Worm (Caenorhabditis elegans) whole organism, L1 larva: Measurements from ENCODE around the gene C01G12.3.

Experiments used
- C16A3.4 ChIP-seq: fragments of 150-350 bp; optimal IDR thresholded peaks from 2 replicates; lab custom pipeline; 2014; ENCODE audit warnings: missing biosample characterization, missing genetic modification characterization
- C34B4.2 ChIP-seq: sonication (generic microtip); optimal IDR thresholded peaks from 2 replicates; lab custom pipeline; 2017; ENCODE audit warnings: mild to moderate bottlenecking, missing genetic modification characterization, missing compliant biosample characterization
- F16B12.6 ChIP-seq: fragments of 150-350 bp; optimal IDR thresholded peaks from 2 replicates; lab custom pipeline; 2014; ENCODE audit warnings: missing biosample characterization, missing genetic modification characterization
- Y116A8C.19 ChIP-seq: sonication (generic microtip); optimal IDR thresholded peaks from 2 replicates; lab custom pipeline; 2016; ENCODE audit warnings: missing compliant biosample characterization, missing genetic modification characterization, borderline replicate concordance
- aly-2 ChIP-seq: fragments of 150-350 bp; optimal IDR thresholded peaks from 2 replicates; lab custom pipeline; 2014; ENCODE audit warnings: missing biosample characterization, missing genetic modification characterization
- blmp-1 ChIP-seq: fragments of 150-350 bp; optimal IDR thresholded peaks from 2 replicates; lab custom pipeline; 2014; ENCODE audit warnings: missing biosample characterization, missing genetic modification characterization
- ceh-88 ChIP-seq: fragments of 200-800 bp; sonication (Bioruptor generic); IDR thresholded peaks from 2 replicates; pipeline ENCODE4 v1.3.6; 2022; ENCODE audit warnings: missing genetic modification characterization, missing compliant biosample characterization
- ceh-90 ChIP-seq: sonication (generic microtip); optimal IDR thresholded peaks from 2 replicates; lab custom pipeline; 2016; ENCODE audit warnings: missing genetic modification characterization, missing compliant biosample characterization
- ces-1 ChIP-seq: fragments of 150-350 bp; optimal IDR thresholded peaks from 2 replicates; lab custom pipeline; 2014; ENCODE audit warnings: missing biosample characterization, missing genetic modification reagents, missing genetic modification characterization
- dpl-1 ChIP-seq, 3 experiments: fragments of 150-350 bp in 2 of 3; sonication (generic microtip) in 1 of 3; optimal IDR thresholded peaks; 2 replicates each; lab custom pipeline; 2014 to 2017; ENCODE audit warnings: missing biosample characterization in 3 of 3, missing genetic modification characterization in 3 of 3, missing genetic modification reagents in 3 of 3
- dsc-1 ChIP-seq: sonication (generic microtip); optimal IDR thresholded peaks from 2 replicates; lab custom pipeline; 2016; ENCODE audit warnings: mild to moderate bottlenecking, missing genetic modification characterization, missing compliant biosample characterization
- egl-27 ChIP-seq, 2 experiments: fragments of 150-350 bp in 1 of 2; sonication (generic microtip); optimal IDR thresholded peaks; 3 replicates each; lab custom pipeline; 2017 to 2018; ENCODE audit warnings: missing biosample characterization in 2 of 2, missing genetic modification characterization in 2 of 2, missing genetic modification reagents in 2 of 2
- elt-2 ChIP-seq: sonication (generic microtip); optimal IDR thresholded peaks from 2 replicates; lab custom pipeline; 2016; ENCODE audit warnings: missing genetic modification characterization, mild to moderate bottlenecking, inconsistent platforms, missing compliant biosample characterization, missing genetic modification reagents
- elt-3 ChIP-seq, 6 experiments: fragments of 150-350 bp in 1 of 6; sonication (generic microtip); optimal IDR thresholded peaks; 2 replicates each; lab custom pipeline; 2017 to 2018; ENCODE audit warnings: missing biosample characterization in 6 of 6, missing genetic modification characterization in 6 of 6, inconsistent platforms in 1 of 6
- ets-5 ChIP-seq: fragments of 200-800 bp; sonication (Bioruptor generic); IDR thresholded peaks from 2 replicates; pipeline ENCODE4 v1.3.6; 2022; ENCODE audit warnings: missing genetic modification characterization, missing compliant biosample characterization
- fkh-4 ChIP-seq: sonication (generic microtip); optimal IDR thresholded peaks from 2 replicates; lab custom pipeline; 2016; ENCODE audit warnings: missing compliant biosample characterization, missing genetic modification characterization, borderline replicate concordance
- fkh-8 ChIP-seq: sonication (generic microtip); optimal IDR thresholded peaks from 2 replicates; lab custom pipeline; 2016; ENCODE audit warnings: mild to moderate bottlenecking, missing genetic modification characterization, missing compliant biosample characterization
- fos-1 ChIP-seq: fragments of 150-350 bp; optimal IDR thresholded peaks from 2 replicates; lab custom pipeline; 2014; ENCODE audit warnings: missing biosample characterization, missing genetic modification characterization
- grh-1 ChIP-seq: fragments of 200-800 bp; sonication (Bioruptor generic); IDR thresholded peaks from 2 replicates; pipeline ENCODE4 v1.3.6; 2022; ENCODE audit warnings: missing genetic modification reagents, missing genetic modification characterization, missing compliant biosample characterization
- hlh-4 ChIP-seq: sonication (generic microtip); optimal IDR thresholded peaks from 2 replicates; lab custom pipeline; 2016; ENCODE audit warnings: mild to moderate bottlenecking, missing genetic modification characterization, missing compliant biosample characterization
- irx-1 ChIP-seq: sonication (generic microtip); optimal IDR thresholded peaks from 2 replicates; lab custom pipeline; 2016; ENCODE audit warnings: missing genetic modification characterization, missing compliant biosample characterization
- isw-1 ChIP-seq: fragments of 200-800 bp; sonication (Bioruptor generic); IDR thresholded peaks from 2 replicates; pipeline ENCODE4 v1.3.6; 2022; ENCODE audit warnings: missing genetic modification characterization, missing compliant biosample characterization
- jun-1 ChIP-seq: fragments of 150-350 bp; optimal IDR thresholded peaks from 2 replicates; lab custom pipeline; 2014; ENCODE audit warnings: missing biosample characterization, missing genetic modification reagents, missing genetic modification characterization
- lin-14 ChIP-seq: fragments of 200-800 bp; sonication (Bioruptor generic); optimal IDR thresholded peaks from 2 replicates; lab custom pipeline; 2018; ENCODE audit warnings: mild to moderate bottlenecking, missing genetic modification characterization, moderate library complexity, missing compliant biosample characterization
- lin-15B ChIP-seq: fragments of 150-350 bp; sonication (generic microtip); optimal IDR thresholded peaks from 3 replicates; lab custom pipeline; 2014; ENCODE audit warnings: missing biosample characterization, missing genetic modification characterization
- lsy-2 ChIP-seq, 2 experiments: fragments of 150-350 bp; optimal IDR thresholded peaks; 2 replicates each; lab custom pipeline; 2014; ENCODE audit warnings: missing biosample characterization in 2 of 2, missing genetic modification characterization in 2 of 2
- mep-1 ChIP-seq: fragments of 150-350 bp; optimal IDR thresholded peaks from 2 replicates; lab custom pipeline; 2014; ENCODE audit warnings: missing biosample characterization, missing genetic modification characterization
- nhr-237 ChIP-seq: fragments of 150-350 bp; optimal IDR thresholded peaks from 2 replicates; lab custom pipeline; 2014; ENCODE audit warnings: missing biosample characterization, missing genetic modification characterization
- nhr-28 ChIP-seq: fragments of 150-350 bp; optimal IDR thresholded peaks from 2 replicates; lab custom pipeline; 2014; ENCODE audit warnings: missing biosample characterization, missing genetic modification characterization
- nhr-76 ChIP-seq: sonication (generic microtip); optimal IDR thresholded peaks from 2 replicates; lab custom pipeline; 2017; ENCODE audit warnings: missing biosample characterization, missing genetic modification characterization
- nhr-85 ChIP-seq: sonication (generic microtip); peaks from one replicate; lab custom pipeline; 2016; ENCODE audit warnings: missing genetic modification characterization, inconsistent platforms, missing compliant biosample characterization
- pag-3 ChIP-seq: sonication (generic microtip); optimal IDR thresholded peaks from 2 replicates; lab custom pipeline; 2017; ENCODE audit warnings: missing genetic modification characterization, mild to moderate bottlenecking, missing compliant biosample characterization, antibody characterized with exemption, borderline replicate concordance; ENCODE audit not compliant: insufficient read depth
- pax-3 ChIP-seq: fragments of 200-800 bp; sonication (Bioruptor generic); optimal IDR thresholded peaks from 2 replicates; lab custom pipeline; 2018; ENCODE audit warnings: mild to moderate bottlenecking, missing genetic modification characterization, moderate library complexity, missing compliant biosample characterization
- pqm-1 ChIP-seq: sonication (generic microtip); optimal IDR thresholded peaks from 3 replicates; lab custom pipeline; 2017; ENCODE audit warnings: missing biosample characterization, missing genetic modification characterization
- rnt-1 ChIP-seq: sonication (generic microtip); optimal IDR thresholded peaks from 2 replicates; lab custom pipeline; 2016; ENCODE audit warnings: mild to moderate bottlenecking, missing genetic modification characterization, moderate library complexity, missing compliant biosample characterization
- skn-1 ChIP-seq: fragments of 150-350 bp; optimal IDR thresholded peaks from 2 replicates; lab custom pipeline; 2014; ENCODE audit warnings: missing biosample characterization, missing genetic modification characterization
- sox-4 ChIP-seq: sonication (generic microtip); optimal IDR thresholded peaks from 2 replicates; lab custom pipeline; 2016; ENCODE audit warnings: missing genetic modification characterization, missing compliant biosample characterization
- sup-37 ChIP-seq: fragments of 200-800 bp; sonication (Bioruptor generic); optimal IDR thresholded peaks from 2 replicates; lab custom pipeline; 2018; ENCODE audit warnings: mild to moderate bottlenecking, missing genetic modification characterization, missing compliant biosample characterization
- swsn-7 ChIP-seq: sonication (generic microtip); optimal IDR thresholded peaks from 2 replicates; lab custom pipeline; 2016; ENCODE audit warnings: missing genetic modification characterization, missing compliant biosample characterization
- tbx-2 ChIP-seq: sonication (generic microtip); optimal IDR thresholded peaks from 2 replicates; lab custom pipeline; 2016; ENCODE audit warnings: missing genetic modification characterization, missing compliant biosample characterization
- tlp-1 ChIP-seq: fragments of 150-350 bp; optimal IDR thresholded peaks from 2 replicates; lab custom pipeline; 2014; ENCODE audit warnings: missing biosample characterization, missing genetic modification characterization
- unc-130 ChIP-seq: fragments of 150-350 bp; optimal IDR thresholded peaks from 2 replicates; lab custom pipeline; 2017; ENCODE audit warnings: missing biosample characterization, missing genetic modification characterization, inconsistent platforms
- unc-30 ChIP-seq: sonication (generic microtip); optimal IDR thresholded peaks from 2 replicates; lab custom pipeline; 2017; ENCODE audit warnings: missing biosample characterization, missing genetic modification characterization
- unc-86 ChIP-seq: sonication (generic microtip); optimal IDR thresholded peaks from 2 replicates; lab custom pipeline; 2016; ENCODE audit warnings: missing genetic modification characterization, missing compliant biosample characterization
- unc-98 ChIP-seq: fragments of 200-800 bp; sonication (Bioruptor generic); IDR thresholded peaks from 2 replicates; pipeline ENCODE4 v1.3.6; 2022; ENCODE audit warnings: missing genetic modification characterization, missing compliant biosample characterization
- vab-15 ChIP-seq: sonication (generic microtip); optimal IDR thresholded peaks from 2 replicates; lab custom pipeline; 2017; ENCODE audit warnings: missing genotype, mild to moderate bottlenecking, missing genetic modification characterization, missing compliant biosample characterization
- ztf-11 ChIP-seq, 2 experiments: sonication (generic microtip); optimal IDR thresholded peaks; 2 replicates each; lab custom pipeline; 2016 to 2017; ENCODE audit warnings: missing genetic modification characterization in 2 of 2, missing biosample characterization in 1 of 2, missing compliant biosample characterization in 1 of 2

Gene C01G12.3

DNA sequence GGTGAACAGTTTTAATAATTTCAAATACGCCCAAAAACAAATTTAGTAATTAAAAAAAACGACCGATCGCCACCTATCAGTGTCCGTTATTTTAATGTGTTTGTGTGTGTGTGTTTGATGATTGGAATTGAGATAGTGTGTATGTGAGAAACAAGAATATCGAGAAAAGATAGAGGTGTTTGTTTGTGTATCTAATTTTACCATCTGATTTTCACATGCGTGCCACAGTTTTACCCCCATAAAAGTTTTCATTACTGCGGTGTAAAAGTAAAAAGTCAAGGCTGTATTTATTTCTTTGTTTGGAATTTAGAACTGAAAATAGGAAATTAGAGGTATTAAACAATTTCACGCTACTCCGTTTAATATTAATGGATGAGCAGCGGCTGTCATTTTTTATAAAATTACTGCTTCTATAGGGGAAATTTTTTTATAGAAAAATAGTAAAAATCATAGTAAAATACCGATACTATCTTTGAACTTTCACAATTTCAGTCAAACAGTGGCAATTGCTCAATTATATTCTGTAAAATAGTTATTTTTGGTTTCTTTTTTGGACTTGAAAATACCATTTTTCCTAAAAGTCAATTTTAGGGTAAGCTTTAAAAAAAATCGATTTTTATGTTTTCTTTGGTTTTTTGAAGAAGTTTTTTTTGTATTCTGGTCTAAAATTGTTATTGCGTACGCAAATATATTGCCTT lies 18.0 kb upstream of the C01G12.3 start (continued):
- TF ChIP-seq C16A3.4 (tag; lab: Kevin White, UChicago) (peak; percentile 18), fkh-8 (tag; lab: Kevin White, UChicago) (no peak), hlh-4 (no peak), tbx-2 (tag; lab: Kevin White, UChicago) (no peak), ceh-90 (tag; lab: Kevin White, UChicago) (no peak), unc-30 (tag; lab: Kevin White, UChicago) (no peak), vab-15 (tag; lab: Kevin White, UChicago) (no peak), unc-98 (GFP tag; lab: Robert Waterston, UW) (no peak), swsn-7 (tag; lab: Kevin White, UChicago) (no peak), pag-3 (tag; lab: Kevin White, UChicago) (no peak), rnt-1 (tag; lab: Kevin White, UChicago) (no peak), ceh-88 (no peak; the same call in 1 of the 2 replicates), dsc-1 (tag; lab: Kevin White, UChicago) (no peak), lin-14 (GFP tag; lab: Kevin White, UChicago) (peak; percentile 69), elt-2 (peak; percentile 7), nhr-85 (tag; lab: Kevin White, UChicago) (peak; percentile 92), nhr-237 (tag; lab: Kevin White, UChicago) (no peak), jun-1 (tag; lab: Kevin White, UChicago) (no peak), fos-1 (tag; lab: Kevin White, UChicago) (no peak), pax-3 (no peak), unc-86 (no peak), ets-5 (GFP tag; lab: Robert Waterston, UW) (no peak), blmp-1 (peak; percentile 46), aly-2 (tag; lab: Kevin White, UChicago) (no peak), ztf-11 (tag; optimal IDR thresholded peaks at IDR 0.05; lab: Kevin White, UChicago) (no peak), Y116A8C.19 (tag; lab: Kevin White, UChicago) (no peak), nhr-76 (tag; lab: Kevin White, UChicago) (no peak), elt-3 (tag; optimal IDR thresholded peaks at IDR 0.05; lab: Kevin White, UChicago) (peak in 4 of 6 experiments; percentile 33 to 54 (median 39)), fkh-4 (tag; lab: Kevin White, UChicago) (no peak), C34B4.2 (tag; lab: Kevin White, UChicago) (no peak), egl-27 (tag; optimal IDR thresholded peaks at IDR 0.05; lab: Kevin White, UChicago) (no peak), isw-1 (GFP tag; lab: Robert Waterston, UW) (no peak), lsy-2 (tag; optimal IDR thresholded peaks at IDR 0.05; lab: Kevin White, UChicago) (peak in 1 of 2 experiments; percentile 10), pqm-1 (tag; lab: Kevin White, UChicago) (no peak), ces-1 (GFP tag; lab: Kevin White, UChicago) (no peak)

DNA sequence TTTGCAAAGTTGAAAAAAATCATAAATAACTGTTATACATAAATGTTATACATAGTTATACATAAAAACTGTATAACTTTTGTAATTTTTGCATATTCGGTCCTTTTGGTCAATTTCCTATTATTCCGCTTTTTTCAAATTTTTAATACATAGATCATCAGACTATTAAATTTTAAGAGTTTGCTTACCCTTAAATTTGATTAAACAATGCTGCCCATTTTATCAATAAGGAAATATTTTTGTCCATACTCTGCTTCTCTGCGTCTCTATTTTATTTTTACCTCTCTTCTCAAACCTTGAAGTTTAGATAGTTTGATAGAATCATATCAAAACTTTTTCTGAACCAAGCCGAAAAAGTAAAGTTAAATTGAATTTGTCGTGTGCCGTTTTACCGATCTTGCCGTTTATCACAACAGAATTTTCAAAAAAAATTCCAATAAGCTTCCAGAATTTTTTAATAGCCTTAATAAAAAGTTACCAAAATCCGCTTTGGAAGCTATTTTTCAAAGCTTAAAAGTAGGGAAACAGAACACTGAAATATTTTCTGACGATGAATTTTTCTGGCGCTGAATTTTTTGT lies 17.3 kb upstream of the C01G12.3 start:
- TF ChIP-seq sup-37 (GFP tag; lab: Kevin White, UChicago) (no peak), mep-1 (tag; lab: Kevin White, UChicago) (peak; percentile 6)

DNA sequence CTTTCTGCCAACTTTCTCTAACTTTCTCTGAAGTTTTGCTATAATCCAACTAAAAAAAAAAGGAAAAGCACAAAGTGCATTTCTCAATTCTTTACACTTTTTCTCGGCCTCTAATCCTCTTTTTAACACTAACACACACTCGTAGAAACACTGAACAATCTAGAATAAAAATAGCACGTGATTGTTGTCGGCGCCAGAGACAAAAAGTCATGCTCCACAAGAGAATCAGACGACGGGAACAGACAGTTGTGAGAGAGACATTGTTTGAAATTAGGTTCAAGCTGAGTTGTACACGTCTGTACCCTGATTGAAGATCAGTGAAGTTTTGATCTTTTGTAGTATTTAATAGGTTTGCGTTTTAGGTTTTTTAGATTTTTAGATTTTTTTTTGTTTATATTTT lies 16.3 kb upstream of the C01G12.3 start:
- no peak for TF ChIP-seq tlp-1 (tag; lab: Kevin White, UChicago)
- TF ChIP-seq dsc-1 (tag; lab: Kevin White, UChicago) = peak; percentile 59
- no peak for TF ChIP-seq nhr-28 (tag; lab: Kevin White, UChicago)
- peak; percentile 44 for TF ChIP-seq sup-37 (GFP tag; lab: Kevin White, UChicago)
- TF ChIP-seq F16B12.6 (tag; lab: Kevin White, UChicago) = no peak
- peak; percentile 82 for TF ChIP-seq rnt-1 (tag; lab: Kevin White, UChicago)
- TF ChIP-seq isw-1 (GFP tag; lab: Robert Waterston, UW) = no peak; the same call in 1 of the 2 replicates
- peak; percentile 25 for TF ChIP-seq jun-1 (tag; lab: Kevin White, UChicago)
- TF ChIP-seq skn-1 (tag; lab: Kevin White, UChicago) = peak; percentile 54
- TF ChIP-seq pqm-1 (tag; lab: Kevin White, UChicago) = no peak
- TF ChIP-seq irx-1 (tag; lab: Kevin White, UChicago) = peak; percentile 17
- peak in 1 of 2 experiments; percentile 10 for TF ChIP-seq egl-27 (tag; optimal IDR thresholded peaks at IDR 0.05; lab: Kevin White, UChicago)
- no peak for TF ChIP-seq nhr-237 (tag; lab: Kevin White, UChicago)
- no peak for TF ChIP-seq unc-86
- peak; percentile 61 for TF ChIP-seq unc-130
- peak; percentile 28 to 53 (median 45) for TF ChIP-seq dpl-1 (GFP tag; optimal IDR thresholded peaks at IDR 0.05; lab: Kevin White, UChicago)
- no peak for TF ChIP-seq sox-4 (tag; lab: Kevin White, UChicago)
- TF ChIP-seq lin-15B = no peak
- no peak for TF ChIP-seq grh-1 (GFP tag; lab: Robert Waterston, UW)
- TF ChIP-seq aly-2 (tag; lab: Kevin White, UChicago) = no peak
